Worm (Caenorhabditis elegans) whole organism, L2 larva: ENCODE measurements around the gene age-1.

ENCODE experiments used
- ceh-16 ChIP-seq: fragments of 150-350 bp; optimal IDR thresholded peaks from 2 replicates; lab custom pipeline; 2014; ENCODE audit warnings: missing biosample characterization, missing genetic modification characterization
- lin-11 ChIP-seq: fragments of 150-350 bp; sonication (generic microtip); optimal IDR thresholded peaks from 2 replicates; lab custom pipeline; 2014; ENCODE audit warnings: missing biosample characterization, missing genetic modification characterization, inconsistent platforms, mixed read lengths
- nhr-25 ChIP-seq: fragments of 150-350 bp; sonication (generic microtip); optimal IDR thresholded peaks from 3 replicates; lab custom pipeline; 2014; ENCODE audit warnings: missing biosample characterization, missing genetic modification characterization
- sem-4 ChIP-seq: fragments of 150-350 bp; optimal IDR thresholded peaks from 2 replicates; lab custom pipeline; 2014; ENCODE audit warnings: missing biosample characterization, missing genetic modification reagents, missing genetic modification characterization
- skn-1 ChIP-seq: sonication (generic microtip); optimal IDR thresholded peaks from 2 replicates; lab custom pipeline; 2017; ENCODE audit warnings: missing biosample characterization, missing genetic modification characterization
- snpc-4 ChIP-seq: fragments of 150-350 bp; optimal IDR thresholded peaks from 2 replicates; lab custom pipeline; 2014; ENCODE audit warnings: missing biosample characterization, missing genetic modification characterization
- unc-39 ChIP-seq: fragments of 150-350 bp; optimal IDR thresholded peaks from 2 replicates; lab custom pipeline; 2014; ENCODE audit warnings: missing biosample characterization, missing genetic modification characterization
- zag-1 ChIP-seq: fragments of 150-350 bp; optimal IDR thresholded peaks from 2 replicates; lab custom pipeline; 2014; ENCODE audit warnings: missing biosample characterization, missing genetic modification characterization
- ztf-1 ChIP-seq: fragments of 200-800 bp; sonication (Bioruptor generic); conservative IDR thresholded peaks from 2 replicates; pipeline ENCODE4 v1.3.6; 2022; ENCODE audit warnings: missing genetic modification characterization, missing compliant biosample characterization

ce11 chrII:11471916-11472315 lies 54.9 kb downstream of the age-1 start, which contains the start of gene mfn-1:
- no peak for TF ChIP-seq ceh-16
- TF ChIP-seq snpc-4 (tag; lab: Kevin White, UChicago): no peak
- TF ChIP-seq sem-4: no peak
- TF ChIP-seq lin-11 (tag; lab: Kevin White, UChicago): no peak
- TF ChIP-seq ztf-1 (GFP tag; lab: Robert Waterston, UW): no peak
- no peak for TF ChIP-seq skn-1 (tag; lab: Kevin White, UChicago)
- no peak for TF ChIP-seq unc-39 (tag; lab: Kevin White, UChicago)
- TF ChIP-seq nhr-25 (tag; lab: Kevin White, UChicago): no peak
- no peak for TF ChIP-seq zag-1
